Fruit fly (Drosophila melanogaster) whole organism, adult: ENCODE data around the gene CG6763.

Source experiments
- CG11617 ChIP-seq: fragments of 200-800 bp; sonication (Bioruptor generic); optimal IDR thresholded peaks from 2 replicates; lab custom pipeline; 2017; ENCODE audit warnings: mild to moderate bottlenecking, missing biosample characterization, missing genetic modification reagents, missing genetic modification characterization
- CG12768 ChIP-seq: fragments of 200-800 bp; sonication (Bioruptor generic); optimal IDR thresholded peaks from 2 replicates; lab custom pipeline; 2017; ENCODE audit warnings: missing biosample characterization, missing genetic modification characterization, mild to moderate bottlenecking, moderate library complexity, missing genetic modification reagents
- CG14711 ChIP-seq: fragments of 200-800 bp; sonication (Bioruptor generic); optimal IDR thresholded peaks from 2 replicates; lab custom pipeline; 2018; ENCODE audit warnings: missing biosample characterization, mild to moderate bottlenecking, missing genetic modification characterization, moderate library complexity
- CG1620 ChIP-seq: fragments of 200-800 bp; sonication (Bioruptor generic); optimal IDR thresholded peaks from 2 replicates; lab custom pipeline; 2016; ENCODE audit warnings: missing biosample characterization, missing genetic modification characterization
- CG33017 ChIP-seq: fragments of 200-800 bp; sonication (Bioruptor generic); optimal IDR thresholded peaks from 2 replicates; lab custom pipeline; 2018; ENCODE audit warnings: missing biosample characterization, mild to moderate bottlenecking, missing genetic modification characterization, moderate library complexity
- CG5204 ChIP-seq: fragments of 200-800 bp; sonication (Bioruptor generic); optimal IDR thresholded peaks from 2 replicates; lab custom pipeline; 2016; ENCODE audit warnings: missing biosample characterization, missing genetic modification characterization
- CG7045 ChIP-seq: fragments of 200-800 bp; sonication (Bioruptor generic); optimal IDR thresholded peaks from 2 replicates; lab custom pipeline; 2017; ENCODE audit warnings: missing biosample characterization, mild to moderate bottlenecking, missing genetic modification characterization
- CG7101 ChIP-seq: fragments of 200-800 bp; sonication (Bioruptor generic); optimal IDR thresholded peaks from 2 replicates; lab custom pipeline; 2018; ENCODE audit warnings: missing biosample characterization, mild to moderate bottlenecking, missing genetic modification characterization, moderate library complexity
- Clk ChIP-seq: fragments of 200-800 bp; sonication (Bioruptor generic); optimal IDR thresholded peaks from 2 replicates; lab custom pipeline; 2017; ENCODE audit warnings: missing biosample characterization, missing genetic modification characterization
- Crg-1 ChIP-seq: fragments of 200-800 bp; sonication (Bioruptor generic); optimal IDR thresholded peaks from 2 replicates; lab custom pipeline; 2016; ENCODE audit warnings: missing biosample characterization, missing genetic modification characterization
- Hr96 ChIP-seq: fragments of 200-800 bp; sonication (Bioruptor generic); optimal IDR thresholded peaks from 2 replicates; lab custom pipeline; 2016; ENCODE audit warnings: missing biosample characterization, missing genetic modification characterization
- Mnt ChIP-seq: fragments of 200-800 bp; sonication (Bioruptor generic); optimal IDR thresholded peaks from 2 replicates; lab custom pipeline; 2016; ENCODE audit warnings: missing biosample characterization, mild to moderate bottlenecking, missing genetic modification characterization
- bab1 ChIP-seq: fragments of 200-800 bp; sonication (Bioruptor generic); optimal IDR thresholded peaks from 3 replicates; lab custom pipeline; 2019; ENCODE audit warnings: missing biosample characterization, mild to moderate bottlenecking, missing genetic modification characterization, moderate library complexity
- cic ChIP-seq: fragments of 200-800 bp; sonication (Bioruptor generic); optimal IDR thresholded peaks from 2 replicates; lab custom pipeline; 2017; ENCODE audit warnings: missing biosample characterization, mild to moderate bottlenecking, missing genetic modification characterization, moderate library complexity
- cnc ChIP-seq, 2 experiments: fragments of >200 bp; optimal IDR thresholded peaks; 2 replicates each; lab custom pipeline; 2017
- kay ChIP-seq: fragments of 200-800 bp; sonication (Bioruptor generic); peaks from one replicate; lab custom pipeline; 2016; ENCODE audit warnings: missing biosample characterization, missing genetic modification characterization, borderline replicate concordance
- ovo ChIP-seq: fragments of 200-800 bp; sonication (Bioruptor generic); optimal IDR thresholded peaks from 2 replicates; lab custom pipeline; 2016; ENCODE audit warnings: missing biosample characterization, missing genetic modification characterization
- pad ChIP-seq: fragments of 200-800 bp; sonication (Bioruptor generic); optimal IDR thresholded peaks from 3 replicates; lab custom pipeline; 2017; ENCODE audit warnings: missing biosample characterization, missing genetic modification characterization, mild to moderate bottlenecking, moderate library complexity, missing genetic modification reagents
- tj ChIP-seq: fragments of 200-800 bp; sonication (Bioruptor generic); optimal IDR thresholded peaks from 3 replicates; lab custom pipeline; 2017; ENCODE audit warnings: missing biosample characterization, mild to moderate bottlenecking, missing genetic modification characterization, moderate library complexity
- toe ChIP-seq: fragments of 200-800 bp; sonication (Bioruptor generic); optimal IDR thresholded peaks from 2 replicates; lab custom pipeline; 2016; ENCODE audit warnings: missing biosample characterization, missing genetic modification characterization

CG6763 gene

dm6 chr3R:23310151-23310550 is 26.3 kb downstream of the CG6763 start:
- TF ChIP-seq Hr96: no peak
- TF ChIP-seq CG12768 (GFP tag; lab: Kevin White, UChicago): no peak
- TF ChIP-seq kay (GFP tag; lab: Kevin White, UChicago): no peak
- no peak for TF ChIP-seq CG33017
- TF ChIP-seq cnc (optimal IDR thresholded peaks at IDR 0.05; lab: Kevin White, UChicago): no peak
- no peak for TF ChIP-seq tj
- no peak for TF ChIP-seq CG5204 (GFP tag; lab: Kevin White, UChicago)
- no peak for TF ChIP-seq Mnt
- TF ChIP-seq ovo (GFP tag; lab: Kevin White, UChicago): no peak
- no peak for TF ChIP-seq toe

DNA sequence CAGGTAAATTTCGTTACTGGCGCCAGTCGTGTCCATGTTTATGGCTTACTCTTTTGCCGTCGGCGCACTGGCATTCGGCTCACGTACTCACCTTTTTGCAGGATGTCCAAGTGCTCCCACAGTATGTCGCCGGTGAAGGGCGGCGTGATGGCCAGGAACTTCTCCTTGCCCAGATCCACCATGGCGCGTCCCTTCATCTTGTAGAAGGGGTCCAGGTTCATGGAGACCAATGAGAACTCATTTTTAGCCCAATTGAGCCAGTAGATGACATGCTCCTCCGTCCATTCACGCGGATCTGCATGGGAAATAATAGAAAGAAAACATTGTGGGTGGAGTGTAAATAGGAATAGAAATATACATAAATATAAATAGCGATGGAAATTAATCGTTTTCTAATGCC is 29.0 kb downstream of the CG6763 start:
- TF ChIP-seq cnc (optimal IDR thresholded peaks at IDR 0.05; lab: Kevin White, UChicago) (no peak), pad (no peak), cic (GFP tag; lab: Kevin White, UChicago) (no peak), CG12768 (GFP tag; lab: Kevin White, UChicago) (no peak), Hr96 (no peak), CG7101 (tag; lab: Kevin White, UChicago) (no peak), CG5204 (GFP tag; lab: Kevin White, UChicago) (no peak), CG14711 (tag; lab: Kevin White, UChicago) (no peak), CG33017 (no peak), CG7045 (GFP tag; lab: Kevin White, UChicago) (no peak)

- TF ChIP-seq tj (no peak), CG33017 (peak; percentile 16), cic (GFP tag; lab: Kevin White, UChicago) (peak; percentile 99), pad (no peak), ovo (GFP tag; lab: Kevin White, UChicago) (no peak), CG7045 (GFP tag; lab: Kevin White, UChicago) (peak; percentile 7), Mnt (peak; percentile 4), CG12768 (GFP tag; lab: Kevin White, UChicago) (peak; percentile 17)
Observed at dm6 chr3R:23314332-23314731, 30.5 kb downstream of the CG6763 start.

DNA sequence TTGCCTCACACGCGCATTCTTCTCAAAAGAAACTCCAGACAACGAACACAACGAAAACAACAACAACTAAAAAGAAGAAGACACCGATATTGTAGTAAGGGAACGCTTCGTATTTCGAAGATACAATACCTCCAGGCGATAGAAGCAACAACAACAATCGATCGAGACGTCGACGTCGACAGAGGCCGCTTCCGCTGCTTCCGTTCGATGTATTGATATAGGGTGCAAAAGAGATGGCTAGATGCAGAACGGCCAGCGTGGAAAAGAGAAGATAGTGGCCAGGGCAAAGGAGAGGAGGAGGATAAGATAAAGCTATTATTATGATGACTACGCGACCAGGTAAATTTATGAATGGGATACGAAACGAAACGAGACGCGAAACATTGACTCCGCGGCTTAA is 31.4 kb downstream of the CG6763 start:
- TF ChIP-seq CG11617 (no peak), bab1 (no peak), kay (GFP tag; lab: Kevin White, UChicago) (no peak), cic (GFP tag; lab: Kevin White, UChicago) (peak; percentile 79)

DNA sequence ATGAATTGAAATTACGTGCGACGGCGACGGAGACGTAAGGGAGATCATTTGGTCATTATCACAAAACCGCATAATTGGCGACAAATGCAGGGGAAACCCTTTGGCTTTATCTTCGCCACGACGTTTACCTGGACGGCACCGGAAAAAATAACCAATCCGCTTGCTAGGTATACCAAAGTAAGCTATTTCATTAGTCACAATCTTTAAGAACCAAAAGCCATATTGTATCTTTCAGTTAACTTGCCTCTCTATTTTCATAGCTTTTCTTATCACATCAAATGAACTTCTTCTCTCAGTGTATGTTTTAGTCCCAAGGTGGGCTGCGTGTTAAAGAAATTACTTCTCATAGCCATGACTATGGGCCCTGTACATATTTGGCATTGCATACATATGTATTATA is 31.8 kb downstream of the CG6763 start:
- TF ChIP-seq CG33017 (no peak), Clk (GFP tag; lab: Kevin White, UChicago) (no peak), ovo (GFP tag; lab: Kevin White, UChicago) (no peak), bab1 (no peak)

- TF ChIP-seq cic (GFP tag; lab: Kevin White, UChicago): peak; percentile 92
- no peak for TF ChIP-seq CG12768 (GFP tag; lab: Kevin White, UChicago)
Observed at dm6 chr3R:23316867-23317266, 33.1 kb downstream of the CG6763 start.

- TF ChIP-seq toe: no peak
- TF ChIP-seq tj: peak; percentile 14
Observed at dm6 chr3R:23318928-23319327, 35.1 kb downstream of the CG6763 start.

- TF ChIP-seq CG33017: no peak
- no peak for TF ChIP-seq toe
- peak; percentile 8 for TF ChIP-seq kay (GFP tag; lab: Kevin White, UChicago)
- TF ChIP-seq cic (GFP tag; lab: Kevin White, UChicago): no peak
- no peak for TF ChIP-seq Crg-1 (GFP tag; lab: Kevin White, UChicago)
- no peak for TF ChIP-seq CG1620
- no peak for TF ChIP-seq CG11617
Observed at dm6 chr3R:23320251-23320650, 36.4 kb downstream of the CG6763 start.

- TF ChIP-seq CG7101 (tag; lab: Kevin White, UChicago) (no peak), Mnt (no peak), CG1620 (no peak), CG11617 (no peak), Crg-1 (GFP tag; lab: Kevin White, UChicago) (no peak), CG7045 (GFP tag; lab: Kevin White, UChicago) (no peak), cnc (optimal IDR thresholded peaks at IDR 0.05; lab: Kevin White, UChicago) (no peak), CG33017 (no peak), CG12768 (GFP tag; lab: Kevin White, UChicago) (no peak), bab1 (no peak)
Observed at dm6 chr3R:23323639-23324350, 40.0 kb downstream of the CG6763 start.
